Fruit fly (Drosophila melanogaster): ENCODE results near the gene CG14260.

CG14260 gene

DNA sequence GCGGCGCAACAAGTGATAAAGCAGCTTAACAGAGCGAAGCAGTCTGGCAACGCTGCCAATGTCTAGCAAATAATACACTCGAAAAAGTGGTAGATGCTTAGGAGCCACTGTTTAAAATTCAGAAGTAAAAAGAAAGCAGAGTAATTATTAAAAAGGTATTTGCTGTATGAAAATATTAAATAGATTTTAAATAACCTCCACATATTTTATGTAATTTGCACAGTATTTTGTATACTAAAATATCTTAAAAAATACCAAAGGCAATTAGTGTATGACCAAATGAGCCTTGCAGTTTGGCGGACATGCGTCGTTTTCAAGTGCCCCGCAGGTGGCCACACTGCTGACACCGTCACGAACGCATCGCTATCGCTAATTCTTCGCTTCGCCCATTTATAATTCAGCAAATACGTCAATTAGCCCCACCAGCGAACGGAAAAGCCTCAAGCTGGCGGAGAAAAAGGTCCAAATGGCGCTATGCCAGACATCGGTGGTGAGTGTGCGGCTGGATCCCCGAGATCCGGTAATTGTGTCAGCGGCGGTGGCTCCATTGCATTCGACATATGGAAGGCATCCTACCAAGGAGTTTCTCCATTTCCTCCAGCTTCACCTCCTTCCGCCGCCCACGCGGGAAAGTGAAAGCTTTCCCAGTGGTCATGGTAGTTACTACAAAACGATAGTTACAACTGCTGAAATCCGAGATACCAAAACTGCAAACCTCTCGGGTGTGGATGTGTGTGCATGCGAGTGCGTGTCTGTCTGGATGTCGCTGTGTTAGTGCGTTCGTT lies 11.9 kb upstream of the CG14260 start, which contains the start of gene pll (continued):
- peak; percentile 93 for TF ChIP-seq CG12659 (GFP tag; optimal IDR thresholded peaks at IDR 0.05)
- TF ChIP-seq fu2 (GFP tag; optimal IDR thresholded peaks at IDR 0.05) = peak; percentile 49
- no peak for TF ChIP-seq CG17912 (GFP tag; optimal IDR thresholded peaks at IDR 0.05)
- TF ChIP-seq CG9727 (GFP tag; optimal IDR thresholded peaks at IDR 0.05) = peak; percentile 82
- peak; percentile 81 for TF ChIP-seq Bteb2 (GFP tag; optimal IDR thresholded peaks at IDR 0.05)
- TF ChIP-seq CG3163 (GFP tag; optimal IDR thresholded peaks at IDR 0.05) = peak; percentile 29
- TF ChIP-seq ab (GFP tag; optimal IDR thresholded peaks at IDR 0.05) = peak; percentile 6
- no peak for TF ChIP-seq aop (GFP tag; IDR thresholded peaks at IDR 0.05)
- peak; percentile 83 for TF ChIP-seq BEAF-32 (GFP tag; optimal IDR thresholded peaks at IDR 0.05)
- peak; percentile 85 for TF ChIP-seq lmd (GFP tag; IDR thresholded peaks at IDR 0.05)
- peak; percentile 8 for TF ChIP-seq CG6765 (GFP tag; optimal IDR thresholded peaks at IDR 0.05)
- TF ChIP-seq Hr3 (GFP tag; optimal IDR thresholded peaks at IDR 0.05) = peak; percentile 86
- peak; percentile 83 for TF ChIP-seq gsb-n (tag; optimal IDR thresholded peaks at IDR 0.05)
- TF ChIP-seq CG15269 (tag; optimal IDR thresholded peaks at IDR 0.05) = peak; percentile 87
- TF ChIP-seq wek (GFP tag; optimal IDR thresholded peaks at IDR 0.05) = no peak
- peak; percentile 89 for TF ChIP-seq nmo (GFP tag; optimal IDR thresholded peaks at IDR 0.05)
- TF ChIP-seq stwl (tag; optimal IDR thresholded peaks at IDR 0.05) = peak; percentile 62
- peak; percentile 55 for TF ChIP-seq croc (GFP tag; conservative IDR thresholded peaks at IDR 0.05)
- TF ChIP-seq al (GFP tag; IDR thresholded peaks at IDR 0.05) = peak; percentile 83
- TF ChIP-seq CG6254 (GFP tag; optimal IDR thresholded peaks at IDR 0.05) = peak; percentile 51
- peak; percentile 62 for TF ChIP-seq Oli (tag; optimal IDR thresholded peaks at IDR 0.05)
- TF ChIP-seq CG1529 (GFP tag; optimal IDR thresholded peaks at IDR 0.05) = no peak
- peak; percentile 86 for TF ChIP-seq ken (GFP tag; IDR thresholded peaks at IDR 0.05)
- TF ChIP-seq grn (GFP tag; optimal IDR thresholded peaks at IDR 0.05) = no peak
- peak; percentile 90 for TF ChIP-seq tgo (GFP tag; IDR thresholded peaks at IDR 0.05)
- TF ChIP-seq corto (GFP tag; optimal IDR thresholded peaks at IDR 0.05) = no peak
- TF ChIP-seq hb (GFP tag; IDR thresholded peaks at IDR 0.05; ENCODE audit: partially characterized antibody) = no peak
- peak; percentile 77 for TF ChIP-seq CG32767 (GFP tag; IDR thresholded peaks at IDR 0.05)
- TF ChIP-seq Ets97D (GFP tag; optimal IDR thresholded peaks at IDR 0.05) = peak; percentile 84
- TF ChIP-seq Dek (tag; optimal IDR thresholded peaks at IDR 0.05) = peak; percentile 78
- TF ChIP-seq Mrtf (GFP tag; IDR thresholded peaks at IDR 0.05) = peak; percentile 85
- no peak for TF ChIP-seq bigmax (GFP tag; optimal IDR thresholded peaks at IDR 0.05)
- TF ChIP-seq CG31224 (GFP tag; IDR thresholded peaks at IDR 0.05) = peak; percentile 84
- peak; percentile 5; the same call in 1 of the 2 replicates for TF ChIP-seq danr (GFP tag; IDR thresholded peaks at IDR 0.05)
- peak; percentile 59 for TF ChIP-seq eyg (GFP tag; optimal IDR thresholded peaks at IDR 0.05)
- peak; percentile 75 for TF ChIP-seq cg (GFP tag; optimal IDR thresholded peaks at IDR 0.05)
- TF ChIP-seq Hsf (GFP tag; optimal IDR thresholded peaks at IDR 0.05) = peak; percentile 84
- TF ChIP-seq HLHmδ (GFP tag; optimal IDR thresholded peaks at IDR 0.05) = no peak
- TF ChIP-seq zen2 (GFP tag; IDR thresholded peaks at IDR 0.05; ENCODE audit: partially characterized antibody) = no peak
- TF ChIP-seq HHEX (GFP tag; optimal IDR thresholded peaks at IDR 0.05) = peak; percentile 51
- no peak for TF ChIP-seq h (optimal IDR thresholded peaks at IDR 0.05)
- TF ChIP-seq Dad (GFP tag; optimal IDR thresholded peaks at IDR 0.05) = peak; percentile 51
- TF ChIP-seq CG2889 (GFP tag; IDR thresholded peaks at IDR 0.05) = peak; percentile 84
- peak; percentile 47 for TF ChIP-seq jumu (GFP tag; optimal IDR thresholded peaks at IDR 0.05)
- no peak for TF ChIP-seq hth (optimal IDR thresholded peaks at IDR 0.05)
- TF ChIP-seq CG8281 (tag; optimal IDR thresholded peaks at IDR 0.05) = no peak
- no peak for TF ChIP-seq her (GFP tag; optimal IDR thresholded peaks at IDR 0.05)
- TF ChIP-seq CG10274 (GFP tag; optimal IDR thresholded peaks at IDR 0.05) = no peak
- peak; percentile 86 for TF ChIP-seq sisA (GFP tag; IDR thresholded peaks at IDR 0.05)
- TF ChIP-seq YL-1 (GFP tag; optimal IDR thresholded peaks at IDR 0.05) = peak; percentile 74
